Worm (Caenorhabditis elegans): ENCODE data around the gene C14E2.5.

- TF ChIP-seq zag-1 (tag; optimal IDR thresholded peaks at IDR 0.05) (no peak), nhr-11 (tag; optimal IDR thresholded peaks at IDR 0.05) (no peak)
Observed at ce11 chrX:1837703-1838102, 12.6 kb upstream of the C14E2.5 start.

Measured in whole organism, L4 larva.